Fruit fly (Drosophila melanogaster): ENCODE measurements around the gene Xrp1.
A peak's percentile ranks its signal among the peaks of the same experiment; 100 is the strongest.

Gene Xrp1

DNA sequence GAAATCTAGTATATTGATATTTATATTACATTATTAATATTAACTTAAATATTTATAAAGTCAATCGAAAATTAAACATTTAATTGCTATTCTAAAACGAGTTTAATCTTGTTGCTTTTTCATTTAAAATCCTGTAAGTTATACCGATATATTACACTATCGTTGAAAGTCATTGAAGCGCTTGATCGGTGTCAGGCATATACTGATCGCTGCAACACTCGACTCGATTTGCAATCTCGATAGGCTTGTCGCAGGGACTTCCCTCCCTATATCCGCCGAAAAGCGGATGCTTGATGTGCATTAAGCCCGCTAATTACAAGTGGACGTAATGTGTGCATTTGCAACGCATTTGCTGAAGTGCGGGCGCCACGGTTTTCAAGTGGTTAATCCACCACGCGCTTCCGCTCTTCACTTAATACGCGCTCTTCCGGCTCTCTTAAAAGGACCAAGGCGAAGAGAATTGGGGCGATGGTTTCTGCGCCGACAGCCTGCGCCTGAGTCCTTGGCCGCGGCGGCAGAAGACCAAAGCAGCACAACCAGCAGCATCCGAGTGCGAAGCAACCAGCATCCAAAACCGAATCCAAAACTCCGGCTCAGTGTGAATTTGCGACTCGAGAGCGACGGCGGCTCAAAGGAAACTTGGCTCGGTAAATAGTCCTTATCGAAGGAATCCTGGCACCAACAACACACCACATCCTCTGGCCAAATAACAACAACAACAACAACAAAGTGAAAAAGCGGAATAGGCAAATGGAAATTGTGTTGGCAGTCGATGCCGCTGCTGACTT lies 14.3 kb downstream of the Xrp1 start, which contains the start of gene CG42613 (continued):
- no peak for TF ChIP-seq YL-1 (GFP tag; optimal IDR thresholded peaks at IDR 0.05)
- no peak for TF ChIP-seq pnt (GFP tag; optimal IDR thresholded peaks at IDR 0.05)
- peak; percentile 43 to 44 for TF ChIP-seq Hr51 (GFP tag; optimal IDR thresholded peaks at IDR 0.05)
- TF ChIP-seq CG7928 (GFP tag; optimal IDR thresholded peaks at IDR 0.05) = peak; percentile 23
- no peak for TF ChIP-seq CG6175 (GFP tag; IDR thresholded peaks at IDR 0.05)
- peak; percentile 81 for TF ChIP-seq pb (GFP tag; optimal IDR thresholded peaks at IDR 0.05)
- peak; percentile 94 for TF ChIP-seq ci (GFP tag; IDR thresholded peaks at IDR 0.05)
- peak; percentile 45 for TF ChIP-seq Sry-β (GFP tag; optimal IDR thresholded peaks at IDR 0.05)
- TF ChIP-seq CG12155 (GFP tag; optimal IDR thresholded peaks at IDR 0.05) = no peak
- TF ChIP-seq CG1832 (GFP tag; optimal IDR thresholded peaks at IDR 0.05) = no peak
- peak; percentile 75 for TF ChIP-seq CG18764 (GFP tag; optimal IDR thresholded peaks at IDR 0.05)
- peak; percentile 37 for TF ChIP-seq MBD-R2 (GFP tag; IDR thresholded peaks at IDR 0.05)
- no peak for TF ChIP-seq CG2120 (GFP tag; optimal IDR thresholded peaks at IDR 0.05)
- TF ChIP-seq bbx (GFP tag; IDR thresholded peaks at IDR 0.05; ENCODE audit: partially characterized antibody) = peak; percentile 75
- TF ChIP-seq ase (GFP tag; IDR thresholded peaks at IDR 0.05) = peak; percentile 71
- no peak for TF ChIP-seq Sin3A (optimal IDR thresholded peaks at IDR 0.05)
- peak; percentile 60 for TF ChIP-seq CG12219 (GFP tag; optimal IDR thresholded peaks at IDR 0.05)
- peak; percentile 63 for TF ChIP-seq CG17568 (GFP tag; optimal IDR thresholded peaks at IDR 0.05)
- TF ChIP-seq CG13123 (GFP tag; optimal IDR thresholded peaks at IDR 0.05) = no peak
- TF ChIP-seq CG10366 (GFP tag; IDR thresholded peaks at IDR 0.05) = peak; percentile 56
- TF ChIP-seq Dfd (GFP tag; optimal IDR thresholded peaks at IDR 0.05) = no peak
- no peak for TF ChIP-seq Dip2 (GFP tag; IDR thresholded peaks at IDR 0.05)
- peak; percentile 72 for TF ChIP-seq CG10209 (GFP tag; optimal IDR thresholded peaks at IDR 0.05)
- TF ChIP-seq CG30403 (GFP tag; optimal IDR thresholded peaks at IDR 0.05) = peak; percentile 44
- TF ChIP-seq sna (GFP tag; IDR thresholded peaks at IDR 0.05; ENCODE audit: partially characterized antibody) = no peak
- peak; percentile 57 for TF ChIP-seq Scr (GFP tag; IDR thresholded peaks at IDR 0.05; ENCODE audit: partially characterized antibody)
- peak; percentile 64 for TF ChIP-seq Hsf (GFP tag; optimal IDR thresholded peaks at IDR 0.05)
- TF ChIP-seq Doc3 (GFP tag; IDR thresholded peaks at IDR 0.05; ENCODE audit: partially characterized antibody) = peak; percentile 69
- peak; percentile 81 for TF ChIP-seq lab (GFP tag; optimal IDR thresholded peaks at IDR 0.05)
- no peak for TF ChIP-seq gcm2 (GFP tag; optimal IDR thresholded peaks at IDR 0.05)
- no peak for TF ChIP-seq Hr78 (GFP tag; optimal IDR thresholded peaks at IDR 0.05)
- TF ChIP-seq cg (GFP tag; optimal IDR thresholded peaks at IDR 0.05) = no peak
- TF ChIP-seq inv (GFP tag; IDR thresholded peaks at IDR 0.05; ENCODE audit: partially characterized antibody) = 0 out of 2 replicates have a peak, but pooled peaks have one; percentile 42
- TF ChIP-seq Ssrp (tag; optimal IDR thresholded peaks at IDR 0.05) = peak; percentile 26
- TF ChIP-seq wek (GFP tag; optimal IDR thresholded peaks at IDR 0.05) = peak; percentile 81
- peak; percentile 66 for TF ChIP-seq onecut (GFP tag; IDR thresholded peaks at IDR 0.05)
- peak; percentile 93 for TF ChIP-seq Hr3 (GFP tag; optimal IDR thresholded peaks at IDR 0.05)
- no peak for TF ChIP-seq hkb (optimal IDR thresholded peaks at IDR 0.05)
- TF ChIP-seq hkb (GFP tag; IDR thresholded peaks at IDR 0.05) = peak; percentile 70
- no peak for TF ChIP-seq Ravus (GFP tag; IDR thresholded peaks at IDR 0.05)
- TF ChIP-seq ham (GFP tag; IDR thresholded peaks at IDR 0.05) = no peak
- peak; percentile 3 for TF ChIP-seq CG17829 (tag; optimal IDR thresholded peaks at IDR 0.05)
- peak; percentile 78 for TF ChIP-seq CG6791 (GFP tag; IDR thresholded peaks at IDR 0.05; ENCODE audit: partially characterized antibody)
- TF ChIP-seq CG32532 (GFP tag; IDR thresholded peaks at IDR 0.05) = peak; percentile 44
- TF ChIP-seq B-H2 (GFP tag; optimal IDR thresholded peaks at IDR 0.05) = no peak
- 0 out of 2 replicates have a peak, but pooled peaks have one; percentile 56 for TF ChIP-seq CG13287 (GFP tag; IDR thresholded peaks at IDR 0.05; ENCODE audit: partially characterized antibody)
- no peak for TF ChIP-seq CHES-1-like (GFP tag; optimal IDR thresholded peaks at IDR 0.05)
- TF ChIP-seq croc (GFP tag; conservative IDR thresholded peaks at IDR 0.05) = no peak
- TF ChIP-seq CG11398 (GFP tag; optimal IDR thresholded peaks at IDR 0.05) = peak; percentile 24

Measured in whole organism, embryonic.